Fruit fly (Drosophila melanogaster): ENCODE results near the gene RpS27A.

Gene RpS27A

DNA sequence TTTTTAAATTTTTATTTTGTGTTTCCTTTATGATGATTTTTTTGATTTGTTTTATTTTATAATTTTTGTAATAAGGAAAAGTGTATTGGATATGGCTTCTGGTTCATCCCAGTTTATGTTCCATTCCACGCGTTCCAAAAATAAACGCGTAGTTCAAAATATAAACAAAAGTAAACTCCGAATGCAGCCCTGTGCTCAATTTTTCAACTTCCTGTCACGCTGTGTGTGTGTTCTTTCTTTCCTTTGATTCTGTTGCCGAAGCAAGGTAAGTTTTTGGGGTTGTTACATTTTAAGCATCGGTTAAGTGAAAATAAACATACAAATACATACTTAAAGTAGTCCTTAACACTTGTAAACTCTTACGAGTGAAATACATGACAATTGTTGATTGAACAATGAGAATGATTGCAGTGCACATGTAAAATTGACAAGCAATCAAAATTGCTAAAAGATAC, at the start of gene RpS27A, which contains the start of gene Ip259 (continued):
- TF ChIP-seq CG43689 (GFP tag; IDR thresholded peaks at IDR 0.05) (no peak), HmgZ (tag; optimal IDR thresholded peaks at IDR 0.05) (peak; percentile 71), esg (GFP tag; conservative IDR thresholded peaks at IDR 0.05) (peak; percentile 31; the same call in 1 of the 2 replicates), CG8089 (GFP tag; optimal IDR thresholded peaks at IDR 0.05) (peak; percentile 85), BtbVII (GFP tag; optimal IDR thresholded peaks at IDR 0.05) (peak; percentile 61), CG3065 (GFP tag; optimal IDR thresholded peaks at IDR 0.05) (peak; percentile 61), tio (GFP tag; optimal IDR thresholded peaks at IDR 0.05) (peak; percentile 71), slbo (GFP tag; IDR thresholded peaks at IDR 0.05) (peak; percentile 72), CG13775 (GFP tag; optimal IDR thresholded peaks at IDR 0.05) (peak; percentile 87), CG34422 (GFP tag; IDR thresholded peaks at IDR 0.05) (peak; percentile 83; the same call in 2 of the 3 replicates), zen (tag; optimal IDR thresholded peaks at IDR 0.05) (peak; percentile 75), crp (GFP tag; optimal IDR thresholded peaks at IDR 0.05) (peak in 1 of 2 experiments; percentile 47), D19B (GFP tag; optimal IDR thresholded peaks at IDR 0.05) (peak; percentile 56), org-1 (GFP tag; optimal IDR thresholded peaks at IDR 0.05) (peak; percentile 40), tx (GFP tag; optimal IDR thresholded peaks at IDR 0.05) (no peak), NFAT (GFP tag; IDR thresholded peaks at IDR 0.05) (no peak; the same call in 1 of the 2 replicates), CG1603 (tag; optimal IDR thresholded peaks at IDR 0.05) (peak; percentile 100), pzg (GFP tag; optimal IDR thresholded peaks at IDR 0.05) (peak; percentile 73), CG1832 (GFP tag; optimal IDR thresholded peaks at IDR 0.05) (no peak), Lim3 (GFP tag; IDR thresholded peaks at IDR 0.05) (no peak), CG18262 (tag; optimal IDR thresholded peaks at IDR 0.05) (peak; percentile 54), CG7556 (GFP tag; optimal IDR thresholded peaks at IDR 0.05) (no peak), Hmx (GFP tag; optimal IDR thresholded peaks at IDR 0.05) (peak; percentile 6), D (optimal IDR thresholded peaks at IDR 0.05) (no peak), D (GFP tag; optimal IDR thresholded peaks at IDR 0.05) (peak; percentile 62), CG9817 (tag; optimal IDR thresholded peaks at IDR 0.05) (peak; percentile 70), CG15514 (GFP tag; optimal IDR thresholded peaks at IDR 0.05) (peak; percentile 92), amos (GFP tag; IDR thresholded peaks at IDR 0.05; ENCODE audit: partially characterized antibody) (peak; percentile 38; the same call in 1 of the 2 replicates), CG1602 (GFP tag; optimal IDR thresholded peaks at IDR 0.05) (peak; percentile 24), bsh (GFP tag; optimal IDR thresholded peaks at IDR 0.05) (peak in 1 of 2 experiments; percentile 61), E2f1 (GFP tag; IDR thresholded peaks at IDR 0.05) (peak; percentile 61; the same call in 1 of the 2 replicates), CG3838 (GFP tag; optimal IDR thresholded peaks at IDR 0.05) (no peak), hkb (optimal IDR thresholded peaks at IDR 0.05) (no peak), hkb (GFP tag; IDR thresholded peaks at IDR 0.05) (peak; percentile 68), her (GFP tag; optimal IDR thresholded peaks at IDR 0.05) (peak; percentile 65), B-H1 (GFP tag; IDR thresholded peaks at IDR 0.05) (peak; percentile 47; the same call in 2 of the 3 replicates), Dbx (GFP tag; IDR thresholded peaks at IDR 0.05) (peak; percentile 88), jigr1 (GFP tag; IDR thresholded peaks at IDR 0.05) (no peak), ind (GFP tag; optimal IDR thresholded peaks at IDR 0.05) (no peak), nmo (GFP tag; optimal IDR thresholded peaks at IDR 0.05) (peak; percentile 81), Camta (GFP tag; optimal IDR thresholded peaks at IDR 0.05) (peak; percentile 81), run (tag; optimal IDR thresholded peaks at IDR 0.05) (no peak), CG18764 (GFP tag; optimal IDR thresholded peaks at IDR 0.05) (peak; percentile 68), CG18011 (GFP tag; optimal IDR thresholded peaks at IDR 0.05) (peak; percentile 55), CG4424 (GFP tag; optimal IDR thresholded peaks at IDR 0.05) (peak; percentile 70), mam (GFP tag; optimal IDR thresholded peaks at IDR 0.05) (peak; percentile 71), CG11085 (GFP tag; IDR thresholded peaks at IDR 0.05) (peak; percentile 75), CG31388 (GFP tag; optimal IDR thresholded peaks at IDR 0.05) (no peak), Ets97D (GFP tag; optimal IDR thresholded peaks at IDR 0.05) (peak; percentile 99), dimm (GFP tag; IDR thresholded peaks at IDR 0.05) (no peak), Sin3A (optimal IDR thresholded peaks at IDR 0.05) (no peak), Rx (GFP tag; IDR thresholded peaks at IDR 0.05) (no peak; the same call in 1 of the 2 replicates)
